Worm (Caenorhabditis elegans) whole organism, L1 larva: Measurements from ENCODE around the gene ric-7.
A peak's percentile ranks its signal among the peaks of the same experiment; 100 is the strongest.

Experiments used
- C04F5.9 ChIP-seq: sonication (generic microtip); optimal IDR thresholded peaks from 2 replicates; lab custom pipeline; 2016; ENCODE audit warnings: missing genetic modification characterization, missing compliant biosample characterization
- C16A3.4 ChIP-seq: fragments of 150-350 bp; optimal IDR thresholded peaks from 2 replicates; lab custom pipeline; 2014; ENCODE audit warnings: missing biosample characterization, missing genetic modification characterization
- C34B4.2 ChIP-seq: sonication (generic microtip); optimal IDR thresholded peaks from 2 replicates; lab custom pipeline; 2017; ENCODE audit warnings: mild to moderate bottlenecking, missing genetic modification characterization, missing compliant biosample characterization
- Y116A8C.19 ChIP-seq: sonication (generic microtip); optimal IDR thresholded peaks from 2 replicates; lab custom pipeline; 2016; ENCODE audit warnings: missing compliant biosample characterization, missing genetic modification characterization, borderline replicate concordance
- aly-2 ChIP-seq: fragments of 150-350 bp; optimal IDR thresholded peaks from 2 replicates; lab custom pipeline; 2014; ENCODE audit warnings: missing biosample characterization, missing genetic modification characterization
- ama-1 ChIP-seq: fragments of 150-350 bp; optimal IDR thresholded peaks from 2 replicates; lab custom pipeline; 2014
- ceh-82 ChIP-seq, 3 experiments: fragments of 150-350 bp in 1 of 3; sonication (generic microtip) in 2 of 3; optimal IDR thresholded peaks; 2 replicates each; lab custom pipeline; 2014 to 2017; ENCODE audit warnings: missing biosample characterization in 3 of 3, missing genetic modification characterization in 3 of 3
- ceh-88 ChIP-seq: fragments of 200-800 bp; sonication (Bioruptor generic); IDR thresholded peaks from 2 replicates; pipeline ENCODE4 v1.3.6; 2022; ENCODE audit warnings: missing genetic modification characterization, missing compliant biosample characterization
- ceh-90 ChIP-seq: sonication (generic microtip); optimal IDR thresholded peaks from 2 replicates; lab custom pipeline; 2016; ENCODE audit warnings: missing genetic modification characterization, missing compliant biosample characterization
- ces-1 ChIP-seq: fragments of 150-350 bp; optimal IDR thresholded peaks from 2 replicates; lab custom pipeline; 2014; ENCODE audit warnings: missing biosample characterization, missing genetic modification reagents, missing genetic modification characterization
- dpl-1 ChIP-seq, 3 experiments: fragments of 150-350 bp in 2 of 3; sonication (generic microtip) in 1 of 3; optimal IDR thresholded peaks; 2 replicates each; lab custom pipeline; 2014 to 2017; ENCODE audit warnings: missing biosample characterization in 3 of 3, missing genetic modification characterization in 3 of 3, missing genetic modification reagents in 3 of 3
- efl-1 ChIP-seq, 4 experiments: fragments of 150-350 bp; optimal IDR thresholded peaks in 3 of 4; peaks in 1 of 4; 1 replicate in 1 of 4; 2 replicates in 3 of 4; lab custom pipeline; 2014; ENCODE audit warnings: missing biosample characterization in 2 of 4, missing genetic modification characterization in 2 of 4, missing genetic modification reagents in 2 of 4
- egl-13 ChIP-seq: sonication (generic microtip); optimal IDR thresholded peaks from 2 replicates; lab custom pipeline; 2016; ENCODE audit warnings: missing genotype, missing genetic modification reagents, missing genetic modification characterization, missing compliant biosample characterization
- elt-2 ChIP-seq: sonication (generic microtip); optimal IDR thresholded peaks from 2 replicates; lab custom pipeline; 2016; ENCODE audit warnings: missing genetic modification characterization, mild to moderate bottlenecking, inconsistent platforms, missing compliant biosample characterization, missing genetic modification reagents
- elt-3 ChIP-seq, 6 experiments: fragments of 150-350 bp in 1 of 6; sonication (generic microtip); optimal IDR thresholded peaks; 2 replicates each; lab custom pipeline; 2017 to 2018; ENCODE audit warnings: missing biosample characterization in 6 of 6, missing genetic modification characterization in 6 of 6, inconsistent platforms in 1 of 6
- ets-5 ChIP-seq: fragments of 200-800 bp; sonication (Bioruptor generic); IDR thresholded peaks from 2 replicates; pipeline ENCODE4 v1.3.6; 2022; ENCODE audit warnings: missing genetic modification characterization, missing compliant biosample characterization
- fkh-10 ChIP-seq: sonication (generic microtip); optimal IDR thresholded peaks from 2 replicates; lab custom pipeline; 2017; ENCODE audit warnings: missing biosample characterization, missing genetic modification reagents, missing genetic modification characterization
- fkh-8 ChIP-seq: sonication (generic microtip); optimal IDR thresholded peaks from 2 replicates; lab custom pipeline; 2016; ENCODE audit warnings: mild to moderate bottlenecking, missing genetic modification characterization, missing compliant biosample characterization
- fos-1 ChIP-seq: fragments of 150-350 bp; optimal IDR thresholded peaks from 2 replicates; lab custom pipeline; 2014; ENCODE audit warnings: missing biosample characterization, missing genetic modification characterization
- grh-1 ChIP-seq: fragments of 200-800 bp; sonication (Bioruptor generic); IDR thresholded peaks from 2 replicates; pipeline ENCODE4 v1.3.6; 2022; ENCODE audit warnings: missing genetic modification reagents, missing genetic modification characterization, missing compliant biosample characterization
- hpl-2 ChIP-seq: fragments of 150-350 bp; optimal IDR thresholded peaks from 2 replicates; lab custom pipeline; 2014; ENCODE audit warnings: missing biosample characterization, missing genetic modification reagents, missing genetic modification characterization
- irx-1 ChIP-seq: sonication (generic microtip); optimal IDR thresholded peaks from 2 replicates; lab custom pipeline; 2016; ENCODE audit warnings: missing genetic modification characterization, missing compliant biosample characterization
- jun-1 ChIP-seq: fragments of 150-350 bp; optimal IDR thresholded peaks from 2 replicates; lab custom pipeline; 2014; ENCODE audit warnings: missing biosample characterization, missing genetic modification reagents, missing genetic modification characterization
- lin-13 ChIP-seq: fragments of 150-350 bp; optimal IDR thresholded peaks from 2 replicates; lab custom pipeline; 2014; ENCODE audit warnings: missing biosample characterization, missing genetic modification reagents, missing genetic modification characterization
- lin-14 ChIP-seq: fragments of 200-800 bp; sonication (Bioruptor generic); optimal IDR thresholded peaks from 2 replicates; lab custom pipeline; 2018; ENCODE audit warnings: mild to moderate bottlenecking, missing genetic modification characterization, moderate library complexity, missing compliant biosample characterization
- lin-35 ChIP-seq, 2 experiments: fragments of 150-350 bp; optimal IDR thresholded peaks; 2 replicates each; lab custom pipeline; 2014; ENCODE audit warnings: missing biosample characterization in 2 of 2, missing genetic modification characterization in 2 of 2, missing genetic modification reagents in 2 of 2
- lir-3 ChIP-seq: sonication (generic microtip); optimal IDR thresholded peaks from 2 replicates; lab custom pipeline; 2016; ENCODE audit warnings: mild to moderate bottlenecking, missing genetic modification characterization, moderate library complexity, missing compliant biosample characterization; ENCODE audit not compliant: poor library complexity
- mdl-1 ChIP-seq, 2 experiments: fragments of 150-350 bp; optimal IDR thresholded peaks; 2 replicates each; lab custom pipeline; 2014 to 2017; ENCODE audit warnings: missing biosample characterization in 2 of 2, missing genetic modification characterization in 2 of 2, inconsistent platforms in 1 of 2
- nhr-11 ChIP-seq: fragments of 150-350 bp; optimal IDR thresholded peaks from 2 replicates; lab custom pipeline; 2014; ENCODE audit warnings: missing biosample characterization, missing genetic modification characterization
- nhr-19 ChIP-seq: fragments of 200-800 bp; sonication (Bioruptor generic); conservative IDR thresholded peaks from 2 replicates; pipeline ENCODE4 v1.3.6; 2022; ENCODE audit warnings: missing genetic modification characterization, missing compliant biosample characterization
- nhr-20 ChIP-seq: sonication (generic microtip); optimal IDR thresholded peaks from 2 replicates; lab custom pipeline; 2016; ENCODE audit warnings: mild to moderate bottlenecking, missing genetic modification characterization, missing compliant biosample characterization
- nhr-237 ChIP-seq: fragments of 150-350 bp; optimal IDR thresholded peaks from 2 replicates; lab custom pipeline; 2014; ENCODE audit warnings: missing biosample characterization, missing genetic modification characterization
- nhr-28 ChIP-seq: fragments of 150-350 bp; optimal IDR thresholded peaks from 2 replicates; lab custom pipeline; 2014; ENCODE audit warnings: missing biosample characterization, missing genetic modification characterization
- nhr-76 ChIP-seq: sonication (generic microtip); optimal IDR thresholded peaks from 2 replicates; lab custom pipeline; 2017; ENCODE audit warnings: missing biosample characterization, missing genetic modification characterization
- nhr-77 ChIP-seq: fragments of 150-350 bp; optimal IDR thresholded peaks from 2 replicates; lab custom pipeline; 2014; ENCODE audit warnings: missing biosample characterization, missing genetic modification characterization
- nhr-84 ChIP-seq: sonication (generic microtip); optimal IDR thresholded peaks from 2 replicates; lab custom pipeline; 2017; ENCODE audit warnings: missing biosample characterization, missing genetic modification characterization
- nhr-90 ChIP-seq: sonication (generic microtip); optimal IDR thresholded peaks from 2 replicates; lab custom pipeline; 2016; ENCODE audit warnings: mild to moderate bottlenecking, missing genetic modification characterization, missing compliant biosample characterization; ENCODE audit not compliant: poor library complexity
- pax-3 ChIP-seq: fragments of 200-800 bp; sonication (Bioruptor generic); optimal IDR thresholded peaks from 2 replicates; lab custom pipeline; 2018; ENCODE audit warnings: mild to moderate bottlenecking, missing genetic modification characterization, moderate library complexity, missing compliant biosample characterization
- rnt-1 ChIP-seq: sonication (generic microtip); optimal IDR thresholded peaks from 2 replicates; lab custom pipeline; 2016; ENCODE audit warnings: mild to moderate bottlenecking, missing genetic modification characterization, moderate library complexity, missing compliant biosample characterization
- snpc-4 ChIP-seq: fragments of 150-350 bp; optimal IDR thresholded peaks from 2 replicates; lab custom pipeline; 2014; ENCODE audit warnings: missing biosample characterization, missing genetic modification characterization
- sox-4 ChIP-seq: sonication (generic microtip); optimal IDR thresholded peaks from 2 replicates; lab custom pipeline; 2016; ENCODE audit warnings: missing genetic modification characterization, missing compliant biosample characterization
- sup-37 ChIP-seq: fragments of 200-800 bp; sonication (Bioruptor generic); optimal IDR thresholded peaks from 2 replicates; lab custom pipeline; 2018; ENCODE audit warnings: mild to moderate bottlenecking, missing genetic modification characterization, missing compliant biosample characterization
- swsn-7 ChIP-seq: sonication (generic microtip); optimal IDR thresholded peaks from 2 replicates; lab custom pipeline; 2016; ENCODE audit warnings: missing genetic modification characterization, missing compliant biosample characterization
- tbx-2 ChIP-seq: sonication (generic microtip); optimal IDR thresholded peaks from 2 replicates; lab custom pipeline; 2016; ENCODE audit warnings: missing genetic modification characterization, missing compliant biosample characterization
- unc-130 ChIP-seq: fragments of 150-350 bp; optimal IDR thresholded peaks from 2 replicates; lab custom pipeline; 2017; ENCODE audit warnings: missing biosample characterization, missing genetic modification characterization, inconsistent platforms
- unc-30 ChIP-seq: sonication (generic microtip); optimal IDR thresholded peaks from 2 replicates; lab custom pipeline; 2017; ENCODE audit warnings: missing biosample characterization, missing genetic modification characterization
- unc-62 ChIP-seq: fragments of 150-350 bp; optimal IDR thresholded peaks from 2 replicates; lab custom pipeline; 2014; ENCODE audit warnings: missing biosample characterization, missing genetic modification reagents, missing genetic modification characterization
- unc-98 ChIP-seq: fragments of 200-800 bp; sonication (Bioruptor generic); IDR thresholded peaks from 2 replicates; pipeline ENCODE4 v1.3.6; 2022; ENCODE audit warnings: missing genetic modification characterization, missing compliant biosample characterization
- vab-15 ChIP-seq: sonication (generic microtip); optimal IDR thresholded peaks from 2 replicates; lab custom pipeline; 2017; ENCODE audit warnings: missing genotype, mild to moderate bottlenecking, missing genetic modification characterization, missing compliant biosample characterization
- xbp-1 ChIP-seq: sonication (generic microtip); optimal IDR thresholded peaks from 2 replicates; lab custom pipeline; 2016; ENCODE audit warnings: missing genetic modification characterization, missing compliant biosample characterization
- zag-1 ChIP-seq: fragments of 150-350 bp; optimal IDR thresholded peaks from 2 replicates; lab custom pipeline; 2014; ENCODE audit warnings: missing biosample characterization, missing genetic modification characterization
- zip-4 ChIP-seq: fragments of 200-800 bp; sonication (Bioruptor generic); optimal IDR thresholded peaks from 2 replicates; lab custom pipeline; 2018; ENCODE audit warnings: mild to moderate bottlenecking, missing genetic modification characterization, moderate library complexity, missing compliant biosample characterization
- ztf-11 ChIP-seq, 2 experiments: sonication (generic microtip); optimal IDR thresholded peaks; 2 replicates each; lab custom pipeline; 2016 to 2017; ENCODE audit warnings: missing genetic modification characterization in 2 of 2, missing biosample characterization in 1 of 2, missing compliant biosample characterization in 1 of 2

The ric-7 gene

ce11 chrV:14002402-14002801, 3.3 kb downstream of the ric-7 start (continued):
- TF ChIP-seq ces-1 (GFP tag; lab: Kevin White, UChicago) (no peak), xbp-1 (tag; lab: Kevin White, UChicago) (no peak), unc-62 (GFP tag; lab: Kevin White, UChicago) (no peak), nhr-11 (tag; lab: Kevin White, UChicago) (no peak), fkh-10 (GFP tag; lab: Kevin White, UChicago) (no peak), tbx-2 (tag; lab: Kevin White, UChicago) (no peak), nhr-90 (tag; lab: Kevin White, UChicago) (no peak), ama-1 (lab: Kevin White, UChicago) (no peak), nhr-84 (tag; lab: Kevin White, UChicago) (no peak), C04F5.9 (tag; lab: Kevin White, UChicago) (no peak), hpl-2 (no peak), nhr-19 (GFP tag; lab: Robert Waterston, UW) (no peak; the same call in 1 of the 2 replicates), snpc-4 (tag; lab: Kevin White, UChicago) (no peak), aly-2 (tag; lab: Kevin White, UChicago) (no peak), zag-1 (tag; lab: Kevin White, UChicago) (no peak), rnt-1 (tag; lab: Kevin White, UChicago) (peak; percentile 42), lin-14 (GFP tag; lab: Kevin White, UChicago) (peak; percentile 40), lin-35 (GFP tag; optimal IDR thresholded peaks at IDR 0.05; lab: Kevin White, UChicago) (peak in 1 of 2 experiments; percentile 42), pax-3 (tag; lab: Kevin White, UChicago) (no peak), elt-2 (tag; lab: Kevin White, UChicago) (no peak), vab-15 (tag; lab: Kevin White, UChicago) (no peak), nhr-77 (tag; lab: Kevin White, UChicago) (no peak), ets-5 (no peak), irx-1 (tag; lab: Kevin White, UChicago) (no peak), ceh-90 (no peak), fos-1 (tag; lab: Kevin White, UChicago) (no peak), nhr-20 (tag; lab: Kevin White, UChicago) (peak; percentile 18), C16A3.4 (no peak), lin-13 (GFP tag; lab: Kevin White, UChicago) (no peak), lir-3 (tag; lab: Kevin White, UChicago) (no peak), sox-4 (tag; lab: Kevin White, UChicago) (no peak), nhr-28 (tag; lab: Kevin White, UChicago) (no peak), grh-1 (GFP tag; lab: Robert Waterston, UW) (no peak), nhr-76 (tag; lab: Kevin White, UChicago) (no peak), zip-4 (GFP tag; lab: Kevin White, UChicago) (no peak), ztf-11 (tag; optimal IDR thresholded peaks at IDR 0.05; lab: Kevin White, UChicago) (no peak), C34B4.2 (tag; lab: Kevin White, UChicago) (no peak), fkh-8 (tag; lab: Kevin White, UChicago) (no peak), unc-30 (tag; lab: Kevin White, UChicago) (no peak), efl-1 (optimal IDR thresholded peaks at IDR 0.05; lab: Kevin White, UChicago) (peak; percentile 23 to 36), efl-1 (GFP tag; optimal IDR thresholded peaks at IDR 0.05 in 1 of 2; lab: Kevin White, UChicago) (peak in 1 of 2 experiments; percentile 92), nhr-237 (no peak), swsn-7 (tag; lab: Kevin White, UChicago) (peak; percentile 2), unc-130 (tag; lab: Kevin White, UChicago) (peak; percentile 8), unc-98 (GFP tag; lab: Robert Waterston, UW) (no peak), mdl-1 (tag; optimal IDR thresholded peaks at IDR 0.05; lab: Kevin White, UChicago) (peak in 1 of 2 experiments; percentile 0), Y116A8C.19 (no peak), egl-13 (tag; lab: Kevin White, UChicago) (no peak), ceh-82 (tag; optimal IDR thresholded peaks at IDR 0.05; lab: Kevin White, UChicago) (no peak), dpl-1 (GFP tag; optimal IDR thresholded peaks at IDR 0.05; lab: Kevin White, UChicago) (no peak), elt-3 (tag; optimal IDR thresholded peaks at IDR 0.05; lab: Kevin White, UChicago) (no peak), sup-37 (GFP tag; lab: Kevin White, UChicago) (no peak), jun-1 (tag; lab: Kevin White, UChicago) (no peak), ceh-88 (GFP tag; lab: Robert Waterston, UW) (no peak)
